Fruit fly (Drosophila melanogaster) whole organism, prepupa: ENCODE data around the gene fry.

Experiments
- CG6854 ChIP-seq: fragments of 200-800 bp; sonication (Bioruptor generic); optimal IDR thresholded peaks from 2 replicates; lab custom pipeline; 2017; ENCODE audit warnings: missing biosample characterization, mild to moderate bottlenecking, missing genetic modification characterization
- CG7368 ChIP-seq: fragments of 200-800 bp; sonication (Bioruptor generic); optimal IDR thresholded peaks from 3 replicates; lab custom pipeline; 2016; ENCODE audit warnings: missing biosample characterization, missing genetic modification characterization
- CG8119 ChIP-seq: fragments of 200-800 bp; sonication (Bioruptor generic); IDR thresholded peaks from 3 replicates; pipeline ENCODE4 v1.3.6; 2022; ENCODE audit warnings: missing biosample characterization, missing genetic modification characterization
- Ets96B ChIP-seq: fragments of 200-800 bp; optimal IDR thresholded peaks from 2 replicates; lab custom pipeline; 2019; ENCODE audit warnings: missing biosample characterization, mild to moderate bottlenecking, missing genetic modification characterization, moderate library complexity
- Gug ChIP-seq: fragments of 200-800 bp; sonication (Bioruptor generic); IDR thresholded peaks from 2 replicates; pipeline ENCODE4 v1.3.6; 2022; ENCODE audit warnings: missing biosample characterization, missing genetic modification characterization
- OdsH ChIP-seq: fragments of 200-800 bp; sonication (Bioruptor generic); optimal IDR thresholded peaks from 3 replicates; lab custom pipeline; 2016; ENCODE audit warnings: missing biosample characterization, missing genetic modification characterization
- Sox14 ChIP-seq: fragments of 200-800 bp; sonication (Bioruptor generic); optimal IDR thresholded peaks from 3 replicates; lab custom pipeline; 2016; ENCODE audit warnings: missing biosample characterization, missing genetic modification characterization
- fkh ChIP-seq: fragments of 200-800 bp; sonication (Bioruptor generic); optimal IDR thresholded peaks from 3 replicates; lab custom pipeline; 2017; ENCODE audit warnings: missing biosample characterization, mild to moderate bottlenecking, missing genetic modification characterization, moderate library complexity

DNA sequence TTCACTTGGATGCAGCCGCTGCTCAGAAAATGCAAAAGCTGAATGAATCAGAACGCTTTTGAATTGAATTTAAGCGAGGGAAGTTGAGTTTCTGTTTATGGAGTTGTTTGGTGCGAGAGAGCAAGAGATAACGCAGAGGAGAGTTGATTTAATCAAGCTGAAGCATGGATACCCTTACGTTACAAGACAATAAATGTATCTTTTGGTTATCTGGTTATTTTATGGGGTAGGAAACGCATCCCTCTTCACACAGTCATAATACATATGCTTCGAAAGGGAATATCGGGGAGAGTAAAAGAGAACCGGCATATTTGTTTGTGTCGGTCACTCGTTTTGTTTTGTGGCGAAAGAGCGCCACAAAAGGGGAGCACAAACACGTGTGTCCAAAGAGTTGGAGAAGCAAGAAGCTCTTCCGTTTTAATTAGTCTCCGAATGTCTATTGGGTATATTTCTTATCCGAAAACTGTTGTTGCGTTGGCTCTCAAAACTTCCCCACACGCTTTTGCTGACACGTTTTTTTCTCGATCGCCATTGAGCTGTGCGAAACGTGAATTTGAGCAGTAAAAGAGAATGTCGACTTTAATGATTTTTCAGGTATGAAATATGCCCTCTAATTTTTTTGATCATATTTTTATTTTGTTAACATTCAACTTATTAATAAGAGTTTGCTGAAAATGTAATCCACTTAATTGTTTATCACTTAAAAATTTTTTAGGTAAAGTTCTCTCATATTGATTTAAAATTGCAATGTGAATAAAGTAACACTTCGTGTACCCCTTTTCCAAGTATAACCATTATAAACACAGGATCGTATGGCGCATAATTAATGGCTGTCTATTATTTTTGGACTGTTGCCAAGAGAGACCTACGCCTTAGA lies 18.0 kb upstream of the fry start, which contains the start of gene Prps:
- TF ChIP-seq CG8119 (GFP tag; lab: Robert Waterston, UW) (peak; percentile 78; the same call in 2 of the 3 replicates), CG6854 (GFP tag; lab: Kevin White, UChicago) (peak; percentile 92), fkh (GFP tag; lab: Kevin White, UChicago) (peak; percentile 23), OdsH (GFP tag; lab: Kevin White, UChicago) (peak; percentile 83), Ets96B (tag; lab: Kevin White, UChicago) (peak; percentile 84), Gug (GFP tag; lab: Robert Waterston, UW) (peak; percentile 71), Sox14 (GFP tag; lab: Kevin White, UChicago) (peak; percentile 82), CG7368 (GFP tag; lab: Kevin White, UChicago) (peak; percentile 89)
